Fruit fly (Drosophila melanogaster) whole organism, embryonic: ENCODE measurements around the gene obst-F.

Experiments used
- Atf-2 ChIP-seq: fragments of 200-800 bp; sonication (Bioruptor generic); optimal IDR thresholded peaks from 2 replicates; lab custom pipeline; 2016; ENCODE audit warnings: missing biosample characterization, missing genetic modification characterization
- Bgb ChIP-seq: fragments of 200-800 bp; sonication (Bioruptor generic); IDR thresholded peaks from 2 replicates; pipeline ENCODE4 v1.3.6; 2022; ENCODE audit warnings: missing biosample characterization, missing genetic modification characterization; ENCODE audit not compliant: partially characterized antibody
- CG10274 ChIP-seq: fragments of 200-800 bp; sonication (Bioruptor generic); optimal IDR thresholded peaks from 3 replicates; lab custom pipeline; 2017; ENCODE audit warnings: missing biosample characterization, mild to moderate bottlenecking, missing genetic modification characterization
- CG11696 ChIP-seq: fragments of 200-800 bp; sonication (Bioruptor generic); IDR thresholded peaks from 2 replicates; pipeline ENCODE4 v1.3.6; 2022; ENCODE audit warnings: missing biosample characterization, missing genetic modification characterization
- CG12071 ChIP-seq: fragments of 200-800 bp; sonication (Bioruptor generic); optimal IDR thresholded peaks from 3 replicates; lab custom pipeline; 2018; ENCODE audit warnings: missing biosample characterization, mild to moderate bottlenecking, missing genetic modification characterization
- CG1233 ChIP-seq: fragments of 200-800 bp; sonication (Bioruptor generic); optimal IDR thresholded peaks from 4 replicates; lab custom pipeline; 2018; ENCODE audit warnings: missing biosample characterization, mild to moderate bottlenecking, missing genetic modification characterization
- CG18011 ChIP-seq: fragments of 200-800 bp; sonication (Bioruptor generic); optimal IDR thresholded peaks from 2 replicates; lab custom pipeline; 2017; ENCODE audit warnings: missing biosample characterization, missing genetic modification characterization, mild to moderate bottlenecking, moderate library complexity, missing genotype
- CG31365 ChIP-seq: fragments of 200-800 bp; sonication (Bioruptor generic); optimal IDR thresholded peaks from 2 replicates; lab custom pipeline; 2018; ENCODE audit warnings: missing biosample characterization, mild to moderate bottlenecking, missing genetic modification characterization
- CG3407 ChIP-seq: fragments of 200-800 bp; sonication (Bioruptor generic); optimal IDR thresholded peaks from 2 replicates; lab custom pipeline; 2018; ENCODE audit warnings: missing biosample characterization, mild to moderate bottlenecking, missing genetic modification characterization
- CG3847 ChIP-seq: fragments of 200-800 bp; sonication (Bioruptor generic); IDR thresholded peaks from 2 replicates; pipeline ENCODE4 v1.3.6; 2022; ENCODE audit warnings: missing biosample characterization, missing genetic modification characterization
- CG6689 ChIP-seq: fragments of 200-800 bp; sonication (Bioruptor generic); IDR thresholded peaks from 2 replicates; pipeline ENCODE4 v1.3.6; 2022; ENCODE audit warnings: missing biosample characterization, missing genetic modification characterization
- CG6765 ChIP-seq: fragments of 200-800 bp; sonication (Bioruptor generic); optimal IDR thresholded peaks from 3 replicates; lab custom pipeline; 2017; ENCODE audit warnings: missing biosample characterization, mild to moderate bottlenecking, missing genetic modification characterization
- CG6791 ChIP-seq: fragments of 200-800 bp; sonication (Bioruptor generic); IDR thresholded peaks from 3 replicates; pipeline ENCODE4 v1.3.6; 2022; ENCODE audit warnings: missing biosample characterization, missing genetic modification characterization; ENCODE audit not compliant: partially characterized antibody
- Deaf1 ChIP-seq: fragments of 200-800 bp; optimal IDR thresholded peaks from 3 replicates; lab custom pipeline; 2019; ENCODE audit warnings: missing biosample characterization, mild to moderate bottlenecking, missing genetic modification characterization, moderate library complexity
- Dip2 ChIP-seq: fragments of 200-800 bp; sonication (Bioruptor generic); IDR thresholded peaks from 2 replicates; pipeline ENCODE4 v1.3.6; 2022; ENCODE audit warnings: missing biosample characterization, missing genetic modification characterization
- Ets65A ChIP-seq: fragments of 200-800 bp; sonication (Bioruptor generic); peaks from one replicate; lab custom pipeline; 2016; ENCODE audit warnings: missing biosample characterization, missing genetic modification characterization
- HLH4C ChIP-seq: fragments of 200-800 bp; sonication (Bioruptor generic); IDR thresholded peaks from 3 replicates; pipeline ENCODE4 v1.3.6; 2022; ENCODE audit warnings: missing biosample characterization, missing genetic modification characterization; ENCODE audit not compliant: partially characterized antibody
- Hmr ChIP-seq: fragments of 200-800 bp; sonication (Bioruptor generic); optimal IDR thresholded peaks from 3 replicates; lab custom pipeline; 2017; ENCODE audit warnings: mild to moderate bottlenecking, missing biosample characterization, missing genetic modification reagents, missing genetic modification characterization
- Hsf ChIP-seq: fragments of 200-800 bp; sonication (Bioruptor generic); optimal IDR thresholded peaks from 3 replicates; lab custom pipeline; 2016; ENCODE audit warnings: missing biosample characterization, missing genetic modification characterization
- Max ChIP-seq: fragments of 200-800 bp; sonication (Bioruptor generic); optimal IDR thresholded peaks from 2 replicates; lab custom pipeline; 2016; ENCODE audit warnings: missing biosample characterization, mild to moderate bottlenecking, missing genetic modification characterization
- NFAT ChIP-seq: fragments of 200-800 bp; sonication (Bioruptor generic); IDR thresholded peaks from 2 replicates; pipeline ENCODE4 v1.3.6; 2022; ENCODE audit warnings: missing biosample characterization, missing genetic modification characterization
- Nf-YB ChIP-seq: fragments of 200-800 bp; sonication (Bioruptor generic); optimal IDR thresholded peaks from 3 replicates; lab custom pipeline; 2019; ENCODE audit warnings: missing biosample characterization, mild to moderate bottlenecking, missing genetic modification characterization, moderate library complexity
- Nf-YC ChIP-seq: fragments of 200-800 bp; optimal IDR thresholded peaks from 3 replicates; lab custom pipeline; 2019; ENCODE audit warnings: missing biosample characterization, mild to moderate bottlenecking, missing genetic modification characterization, moderate library complexity
- Opbp ChIP-seq: fragments of 200-800 bp; sonication (Bioruptor generic); IDR thresholded peaks from 3 replicates; pipeline ENCODE4 v1.3.6; 2022; ENCODE audit warnings: missing biosample characterization, missing genetic modification characterization; ENCODE audit not compliant: partially characterized antibody
- Optix ChIP-seq: fragments of 200-800 bp; sonication (Bioruptor generic); IDR thresholded peaks from 3 replicates; pipeline ENCODE4 v1.3.6; 2022; ENCODE audit warnings: missing biosample characterization, missing genetic modification characterization
- PHDP ChIP-seq: fragments of 200-800 bp; sonication (Bioruptor generic); optimal IDR thresholded peaks from 3 replicates; lab custom pipeline; 2018; ENCODE audit warnings: missing biosample characterization, mild to moderate bottlenecking, missing genetic modification characterization, moderate library complexity
- Pdp1 ChIP-seq, 2 experiments: fragments of 200-800 bp; sonication (Bioruptor generic); optimal IDR thresholded peaks; 3 replicates each; lab custom pipeline; 2016; ENCODE audit warnings: missing biosample characterization in 2 of 2, missing genetic modification characterization in 2 of 2, mild to moderate bottlenecking in 1 of 2, moderate library complexity in 1 of 2
- Rx ChIP-seq: fragments of 200-800 bp; sonication (Bioruptor generic); IDR thresholded peaks from 2 replicates; pipeline ENCODE4 v1.3.6; 2022; ENCODE audit warnings: missing biosample characterization, missing genetic modification characterization
- Side ChIP-seq: fragments of 200-800 bp; sonication (Bioruptor generic); optimal IDR thresholded peaks from 2 replicates; lab custom pipeline; 2016; ENCODE audit warnings: missing biosample characterization, missing genetic modification characterization
- Sin3A ChIP-seq: fragments of >200 bp; optimal IDR thresholded peaks from 2 replicates; lab custom pipeline; 2018
- Spps ChIP-seq: fragments of 200-800 bp; sonication (Bioruptor generic); optimal IDR thresholded peaks from 2 replicates; lab custom pipeline; 2018; ENCODE audit warnings: missing biosample characterization, mild to moderate bottlenecking, missing genetic modification characterization
- Tbp ChIP-seq: fragments of >200 bp; optimal IDR thresholded peaks from 2 replicates; lab custom pipeline; 2018; ENCODE audit warnings: missing biosample characterization, missing genetic modification characterization
- crp ChIP-seq, 2 experiments: fragments of 200-800 bp; sonication (Bioruptor generic); optimal IDR thresholded peaks; 2 replicates in 1 of 2; 3 replicates in 1 of 2; lab custom pipeline; 2017; ENCODE audit warnings: missing biosample characterization in 2 of 2, missing genetic modification characterization in 2 of 2, mild to moderate bottlenecking in 1 of 2, moderate library complexity in 1 of 2
- cwo ChIP-seq: fragments of 200-800 bp; sonication (Bioruptor generic); optimal IDR thresholded peaks from 3 replicates; lab custom pipeline; 2017; ENCODE audit warnings: missing biosample characterization, missing genetic modification characterization, mild to moderate bottlenecking, moderate library complexity, missing genetic modification reagents
- dm ChIP-seq: fragments of 200-800 bp; sonication (Bioruptor generic); optimal IDR thresholded peaks from 3 replicates; lab custom pipeline; 2016; ENCODE audit warnings: missing biosample characterization, missing genetic modification characterization
- esg ChIP-seq: fragments of 200-800 bp; sonication (Bioruptor generic); conservative IDR thresholded peaks from 2 replicates; pipeline ENCODE4 v1.3.6; 2022; ENCODE audit warnings: missing biosample characterization, missing genetic modification characterization
- fd96Cb ChIP-seq: fragments of 200-800 bp; sonication (Bioruptor generic); optimal IDR thresholded peaks from 2 replicates; lab custom pipeline; 2018; ENCODE audit warnings: missing biosample characterization, mild to moderate bottlenecking, missing genetic modification characterization, moderate library complexity
- gcm ChIP-seq: fragments of 200-800 bp; sonication (Bioruptor generic); optimal IDR thresholded peaks from 2 replicates; lab custom pipeline; 2019; ENCODE audit warnings: missing biosample characterization, mild to moderate bottlenecking, missing genetic modification characterization, moderate library complexity
- gro ChIP-seq: fragments of 200-800 bp; sonication (Bioruptor generic); optimal IDR thresholded peaks from 2 replicates; lab custom pipeline; 2016; ENCODE audit warnings: missing biosample characterization, missing genetic modification characterization
- gsb-n ChIP-seq: fragments of 200-800 bp; sonication (Bioruptor generic); optimal IDR thresholded peaks from 3 replicates; lab custom pipeline; 2018; ENCODE audit warnings: missing biosample characterization, mild to moderate bottlenecking, missing genetic modification characterization
- kay ChIP-seq: fragments of 200-800 bp; sonication (Bioruptor generic); optimal IDR thresholded peaks from 2 replicates; lab custom pipeline; 2016; ENCODE audit warnings: missing biosample characterization, missing genetic modification characterization
- knrl ChIP-seq: fragments of 200-800 bp; sonication (Bioruptor generic); IDR thresholded peaks from 3 replicates; pipeline ENCODE4 v1.3.6; 2022; ENCODE audit warnings: missing biosample characterization, missing genetic modification characterization; ENCODE audit not compliant: partially characterized antibody
- lov ChIP-seq, 2 experiments: fragments of 200-800 bp in 1 of 2; fragments of >200 bp in 1 of 2; sonication (Bioruptor generic) in 1 of 2; IDR thresholded peaks in 1 of 2; optimal IDR thresholded peaks in 1 of 2; 2 replicates in 1 of 2; 3 replicates in 1 of 2; pipeline versions ENCODE4 v1.3.6 to Lab custom; 2017 to 2022; ENCODE audit warnings: missing biosample characterization in 1 of 2, missing genetic modification characterization in 1 of 2
- onecut ChIP-seq: fragments of 200-800 bp; sonication (Bioruptor generic); IDR thresholded peaks from 2 replicates; pipeline ENCODE4 v1.3.6; 2022; ENCODE audit warnings: missing biosample characterization, missing genetic modification characterization
- slbo ChIP-seq: fragments of 200-800 bp; sonication (Bioruptor generic); IDR thresholded peaks from 2 replicates; pipeline ENCODE4 v1.3.6; 2022; ENCODE audit warnings: missing biosample characterization, missing genetic modification characterization
- slp2 ChIP-seq: fragments of 200-800 bp; sonication (Bioruptor generic); optimal IDR thresholded peaks from 2 replicates; lab custom pipeline; 2016; ENCODE audit warnings: missing biosample characterization, missing genetic modification characterization
- sqz ChIP-seq: fragments of 200-800 bp; sonication (Bioruptor generic); optimal IDR thresholded peaks from 3 replicates; lab custom pipeline; 2018; ENCODE audit warnings: missing biosample characterization, mild to moderate bottlenecking, missing genetic modification characterization
- tll ChIP-seq, 2 experiments: fragments of 200-800 bp in 1 of 2; fragments of >200 bp in 1 of 2; sonication (Bioruptor generic) in 1 of 2; optimal IDR thresholded peaks; 2 replicates each; lab custom pipeline; 2017 to 2019; ENCODE audit warnings: missing biosample characterization in 2 of 2, missing genetic modification characterization in 2 of 2, mild to moderate bottlenecking in 1 of 2, moderate library complexity in 1 of 2
- tna ChIP-seq: fragments of 200-800 bp; sonication (Bioruptor generic); IDR thresholded peaks from 2 replicates; pipeline ENCODE4 v1.3.6; 2022; ENCODE audit warnings: missing biosample characterization, missing genetic modification characterization; ENCODE audit not compliant: partially characterized antibody
- wor ChIP-seq: fragments of 200-800 bp; sonication (Bioruptor generic); IDR thresholded peaks from 2 replicates; pipeline ENCODE4 v1.3.6; 2022; ENCODE audit warnings: missing biosample characterization, missing genetic modification characterization

The obst-F gene

dm6 chr3L:20195875-20196274 is 5.6 kb downstream of the obst-F start (continued):
- TF ChIP-seq CG6765 (GFP tag; lab: Kevin White, UChicago) (no peak), crp (GFP tag; optimal IDR thresholded peaks at IDR 0.05; lab: Kevin White, UChicago) (no peak), tna (no peak), cwo (GFP tag; lab: Kevin White, UChicago) (no peak), CG18011 (no peak), CG3847 (GFP tag; lab: Robert Waterston, UW) (peak; percentile 50; the same call in 1 of the 2 replicates), Hmr (GFP tag; lab: Kevin White, UChicago) (no peak), esg (peak; percentile 63), Side (GFP tag; lab: Kevin White, UChicago) (peak; percentile 59), Optix (GFP tag; lab: Robert Waterston, UW) (peak; percentile 78), tll (GFP tag; optimal IDR thresholded peaks at IDR 0.05; lab: Kevin White, UChicago) (no peak), Nf-YC (no peak), onecut (peak; percentile 26), dm (GFP tag; lab: Kevin White, UChicago) (no peak), wor (GFP tag; lab: Robert Waterston, UW) (peak; percentile 62), Pdp1 (GFP tag; optimal IDR thresholded peaks at IDR 0.05; lab: Kevin White, UChicago) (peak; percentile 52), lov (optimal IDR thresholded peaks at IDR 0.05; lab: Kevin White, UChicago) (no peak), lov (GFP tag; IDR thresholded peaks at IDR 0.05; lab: Robert Waterston, UW) (no peak), Nf-YB (GFP tag; lab: Kevin White, UChicago) (no peak), CG6689 (GFP tag; lab: Robert Waterston, UW) (peak; percentile 69), slbo (peak; percentile 36; the same call in 1 of the 2 replicates), PHDP (peak; percentile 57), Tbp (no peak), HLH4C (no peak), Atf-2 (GFP tag; lab: Kevin White, UChicago) (no peak), fd96Cb (tag; lab: Kevin White, UChicago) (peak; percentile 69), kay (peak; percentile 6), Opbp (no peak), sqz (GFP tag; lab: Kevin White, UChicago) (no peak), knrl (GFP tag; lab: Robert Waterston, UW) (no peak), Rx (peak; percentile 66), CG10274 (GFP tag; lab: Kevin White, UChicago) (no peak), gro (GFP tag; lab: Kevin White, UChicago) (no peak), CG6791 (GFP tag; lab: Robert Waterston, UW) (no peak), CG31365 (tag; lab: Kevin White, UChicago) (no peak), Ets65A (GFP tag; lab: Kevin White, UChicago) (peak; percentile 55), gcm (GFP tag; lab: Kevin White, UChicago) (peak; percentile 30), Deaf1 (tag; lab: Kevin White, UChicago) (peak; percentile 14), NFAT (GFP tag; lab: Robert Waterston, UW) (peak; percentile 31; the same call in 1 of the 2 replicates), gsb-n (tag; lab: Kevin White, UChicago) (peak; percentile 61), slp2 (GFP tag; lab: Kevin White, UChicago) (peak; percentile 41), Sin3A (lab: Kevin White, UChicago) (no peak), Spps (tag; lab: Kevin White, UChicago) (peak; percentile 40), CG12071 (GFP tag; lab: Kevin White, UChicago) (peak; percentile 45), Hsf (peak; percentile 56), Dip2 (no peak), CG1233 (GFP tag; lab: Kevin White, UChicago) (peak; percentile 52), CG3407 (GFP tag; lab: Kevin White, UChicago) (peak; percentile 37), CG11696 (GFP tag; lab: Robert Waterston, UW) (0 out of 2 replicates have a peak, but pooled peaks have one; percentile 44), Max (GFP tag; lab: Kevin White, UChicago) (peak; percentile 5), Bgb (GFP tag; lab: Robert Waterston, UW) (no peak)
